Worm (Caenorhabditis elegans) whole organism, L1 larva: ENCODE data around the gene dsc-4.

Experiments used
- lsy-2 ChIP-seq, 2 experiments: fragments of 150-350 bp; optimal IDR thresholded peaks; 2 replicates each; lab custom pipeline; 2014; ENCODE audit warnings: missing biosample characterization in 2 of 2, missing genetic modification characterization in 2 of 2
- mab-9 ChIP-seq: fragments of 200-800 bp; sonication (Bioruptor generic); IDR thresholded peaks from 2 replicates; pipeline ENCODE4 v1.3.6; 2022; ENCODE audit warnings: missing genetic modification reagents, missing genetic modification characterization, missing compliant biosample characterization
- nhr-19 ChIP-seq: fragments of 200-800 bp; sonication (Bioruptor generic); conservative IDR thresholded peaks from 2 replicates; pipeline ENCODE4 v1.3.6; 2022; ENCODE audit warnings: missing genetic modification characterization, missing compliant biosample characterization
- nhr-28 ChIP-seq: fragments of 150-350 bp; optimal IDR thresholded peaks from 2 replicates; lab custom pipeline; 2014; ENCODE audit warnings: missing biosample characterization, missing genetic modification characterization
- pqm-1 ChIP-seq: sonication (generic microtip); optimal IDR thresholded peaks from 3 replicates; lab custom pipeline; 2017; ENCODE audit warnings: missing biosample characterization, missing genetic modification characterization
- snpc-4 ChIP-seq: fragments of 150-350 bp; optimal IDR thresholded peaks from 2 replicates; lab custom pipeline; 2014; ENCODE audit warnings: missing biosample characterization, missing genetic modification characterization
- sox-4 ChIP-seq: sonication (generic microtip); optimal IDR thresholded peaks from 2 replicates; lab custom pipeline; 2016; ENCODE audit warnings: missing genetic modification characterization, missing compliant biosample characterization
- unc-62 ChIP-seq: fragments of 150-350 bp; optimal IDR thresholded peaks from 2 replicates; lab custom pipeline; 2014; ENCODE audit warnings: missing biosample characterization, missing genetic modification reagents, missing genetic modification characterization

DNA sequence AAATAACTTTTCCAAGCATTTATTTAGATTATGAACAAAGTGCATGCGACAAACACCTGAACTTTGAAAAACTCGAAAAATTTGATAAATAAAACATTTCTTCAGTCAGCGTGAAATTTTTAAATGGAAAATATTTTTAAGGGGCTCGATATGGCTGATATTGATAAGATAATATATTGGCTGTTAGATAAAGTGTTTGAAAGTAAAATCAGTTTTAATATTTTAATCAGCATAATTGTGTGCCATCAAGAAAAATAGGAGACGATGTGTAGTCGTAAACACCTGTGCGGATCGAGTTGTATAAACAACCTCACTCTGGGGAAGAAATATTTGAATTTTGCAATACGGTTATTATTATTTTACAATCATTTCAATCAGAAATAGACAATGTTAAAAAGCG is 690 bp downstream of the dsc-4 start:
- TF ChIP-seq mab-9 (GFP tag; lab: Robert Waterston, UW) (no peak), pqm-1 (tag; lab: Kevin White, UChicago) (no peak), lsy-2 (tag; optimal IDR thresholded peaks at IDR 0.05; lab: Kevin White, UChicago) (no peak), sox-4 (no peak), nhr-19 (no peak), unc-62 (GFP tag; lab: Kevin White, UChicago) (no peak), snpc-4 (no peak), nhr-28 (no peak)
